Fruit fly (Drosophila melanogaster) whole organism, pupa: Measurements from ENCODE around the gene CG31111.

Source experiments
- CG10348 ChIP-seq: fragments of 200-800 bp; sonication (Bioruptor generic); IDR thresholded peaks from 2 replicates; pipeline ENCODE4 v1.3.6; 2022; ENCODE audit warnings: missing biosample characterization, missing genetic modification characterization
- CG12605 ChIP-seq: fragments of 200-800 bp; sonication (Bioruptor generic); IDR thresholded peaks from 2 replicates; pipeline ENCODE4 v1.3.6; 2022; ENCODE audit warnings: missing biosample characterization, missing genetic modification characterization
- CG13204 ChIP-seq: fragments of 200-800 bp; sonication (Bioruptor generic); optimal IDR thresholded peaks from 2 replicates; lab custom pipeline; 2018; ENCODE audit warnings: missing biosample characterization, mild to moderate bottlenecking, missing genetic modification characterization, moderate library complexity
- CG14655 ChIP-seq: fragments of 200-800 bp; sonication (Bioruptor generic); optimal IDR thresholded peaks from 3 replicates; lab custom pipeline; 2017; ENCODE audit warnings: mild to moderate bottlenecking, missing biosample characterization, missing genetic modification reagents, missing genetic modification characterization
- CG15710 ChIP-seq: fragments of 200-800 bp; sonication (Bioruptor generic); optimal IDR thresholded peaks from 2 replicates; lab custom pipeline; 2018; ENCODE audit warnings: missing biosample characterization, mild to moderate bottlenecking, missing genetic modification characterization, moderate library complexity
- CG17806 ChIP-seq: fragments of 200-800 bp; sonication (Bioruptor generic); optimal IDR thresholded peaks from 2 replicates; lab custom pipeline; 2018; ENCODE audit warnings: missing biosample characterization, mild to moderate bottlenecking, missing genetic modification characterization, moderate library complexity
- CG32121 ChIP-seq: fragments of 200-800 bp; sonication (Bioruptor generic); IDR thresholded peaks from 2 replicates; pipeline ENCODE4 v1.3.6; 2022; ENCODE audit warnings: missing biosample characterization, missing genetic modification characterization
- CG34367 ChIP-seq: fragments of 200-800 bp; sonication (Bioruptor generic); optimal IDR thresholded peaks from 2 replicates; lab custom pipeline; 2018; ENCODE audit warnings: missing biosample characterization, mild to moderate bottlenecking, missing genetic modification characterization
- CG4496 ChIP-seq: fragments of 200-800 bp; sonication (Bioruptor generic); IDR thresholded peaks from 3 replicates; pipeline ENCODE4 v1.3.6; 2022; ENCODE audit warnings: missing biosample characterization, missing genetic modification characterization
- CG8159 ChIP-seq: fragments of 200-800 bp; sonication (Bioruptor generic); optimal IDR thresholded peaks from 3 replicates; lab custom pipeline; 2018; ENCODE audit warnings: missing biosample characterization, mild to moderate bottlenecking, missing genetic modification characterization, moderate library complexity
- CG8301 ChIP-seq: fragments of 200-800 bp; sonication (Bioruptor generic); optimal IDR thresholded peaks from 2 replicates; lab custom pipeline; 2018; ENCODE audit warnings: missing biosample characterization, mild to moderate bottlenecking, missing genetic modification characterization
- CG9948 ChIP-seq: fragments of 200-800 bp; sonication (Bioruptor generic); optimal IDR thresholded peaks from 2 replicates; lab custom pipeline; 2018; ENCODE audit warnings: missing biosample characterization, mild to moderate bottlenecking, missing genetic modification characterization, moderate library complexity
- D1 ChIP-seq: fragments of 200-800 bp; sonication (Bioruptor generic); optimal IDR thresholded peaks from 2 replicates; lab custom pipeline; 2018; ENCODE audit warnings: missing biosample characterization, mild to moderate bottlenecking, missing genetic modification characterization, moderate library complexity
- EcR ChIP-seq: fragments of 200-800 bp; sonication (Bioruptor generic); optimal IDR thresholded peaks from 3 replicates; lab custom pipeline; 2019; ENCODE audit warnings: missing biosample characterization, missing genetic modification characterization, mild to moderate bottlenecking, moderate library complexity, missing genetic modification reagents
- Ets98B ChIP-seq: fragments of 200-800 bp; sonication (Bioruptor generic); IDR thresholded peaks from 2 replicates; pipeline ENCODE4 v1.3.6; 2022; ENCODE audit warnings: missing biosample characterization, missing genetic modification characterization
- Pif1A ChIP-seq: fragments of 200-800 bp; sonication (Bioruptor generic); optimal IDR thresholded peaks from 3 replicates; lab custom pipeline; 2016; ENCODE audit warnings: missing biosample characterization, missing genetic modification characterization
- Pif1B ChIP-seq: fragments of 200-800 bp; sonication (Bioruptor generic); optimal IDR thresholded peaks from 3 replicates; lab custom pipeline; 2016; ENCODE audit warnings: missing biosample characterization, missing genetic modification characterization
- Snoo ChIP-seq: fragments of 200-800 bp; sonication (Bioruptor generic); optimal IDR thresholded peaks from 3 replicates; lab custom pipeline; 2017; ENCODE audit warnings: missing biosample characterization, mild to moderate bottlenecking, missing genetic modification characterization, inconsistent platforms
- fd96Ca ChIP-seq: fragments of 200-800 bp; sonication (Bioruptor generic); IDR thresholded peaks from 3 replicates; pipeline ENCODE4 v1.3.6; 2022; ENCODE audit warnings: missing biosample characterization, missing genetic modification characterization
- gl ChIP-seq: fragments of 200-800 bp; sonication (Bioruptor generic); optimal IDR thresholded peaks from 2 replicates; lab custom pipeline; 2018; ENCODE audit warnings: missing biosample characterization, mild to moderate bottlenecking, missing genetic modification characterization
- rn ChIP-seq: fragments of 200-800 bp; sonication (Bioruptor generic); IDR thresholded peaks from 2 replicates; pipeline ENCODE4 v1.3.6; 2022; ENCODE audit warnings: missing biosample characterization, missing genetic modification characterization

The CG31111 gene

dm6 chr3R:25064907-25065841 is 9.2 kb upstream of the CG31111 start, which contains the start of the genes veli and PQBP1:
TSS of gene veli (minus strand) at chr3R:25065591.
TSS of gene PQBP1 (plus strand) at chr3R:25065791.
- TF ChIP-seq CG9948 (tag; lab: Kevin White, UChicago) = no peak
- TF ChIP-seq CG34367 (tag; lab: Kevin White, UChicago) = no peak
- TF ChIP-seq CG32121 (GFP tag; lab: Robert Waterston, UW) = no peak
- TF ChIP-seq CG12605 (GFP tag; lab: Robert Waterston, UW) = no peak
- no peak for TF ChIP-seq CG4496 (GFP tag; lab: Robert Waterston, UW)
- TF ChIP-seq D1 (tag; lab: Kevin White, UChicago) = no peak
- TF ChIP-seq rn = no peak
- TF ChIP-seq Snoo (tag; lab: Kevin White, UChicago) = no peak
- TF ChIP-seq Pif1B (GFP tag; lab: Kevin White, UChicago) = no peak
- TF ChIP-seq CG8301 (tag; lab: Kevin White, UChicago) = no peak
- TF ChIP-seq Pif1A (GFP tag; lab: Kevin White, UChicago) = no peak
- no peak for TF ChIP-seq EcR
- no peak for TF ChIP-seq CG13204
- TF ChIP-seq gl (tag; lab: Kevin White, UChicago) = no peak
- no peak for TF ChIP-seq CG17806 (tag; lab: Kevin White, UChicago)

dm6 chr3R:25060462-25060861 is 4.5 kb upstream of the CG31111 start:
- no peak for TF ChIP-seq D1 (tag; lab: Kevin White, UChicago)
- no peak for TF ChIP-seq CG32121 (GFP tag; lab: Robert Waterston, UW)
- no peak for TF ChIP-seq Pif1A (GFP tag; lab: Kevin White, UChicago)
- no peak for TF ChIP-seq CG9948 (tag; lab: Kevin White, UChicago)
- TF ChIP-seq fd96Ca (GFP tag; lab: Robert Waterston, UW) = no peak
- TF ChIP-seq CG12605 (GFP tag; lab: Robert Waterston, UW) = no peak

- TF ChIP-seq D1 (tag; lab: Kevin White, UChicago) = no peak
Measured at dm6 chr3R:25056488-25057157, 646 bp upstream of the CG31111 start.

dm6 chr3R:25054451-25055188 is 1.4 kb downstream of the CG31111 start, which contains the start of gene CG31109:
TSS of gene CG31109 (minus strand) at chr3R:25054653.
- TF ChIP-seq Pif1A (GFP tag; lab: Kevin White, UChicago) (no peak), Ets98B (GFP tag; lab: Robert Waterston, UW) (peak; percentile 36; the same call in 1 of the 2 replicates), gl (tag; lab: Kevin White, UChicago) (no peak)

- TF ChIP-seq CG8159 (tag; lab: Kevin White, UChicago) (no peak), Snoo (tag; lab: Kevin White, UChicago) (no peak), CG8301 (tag; lab: Kevin White, UChicago) (peak; percentile 56), Ets98B (GFP tag; lab: Robert Waterston, UW) (peak; percentile 80), EcR (no peak), gl (tag; lab: Kevin White, UChicago) (no peak), CG12605 (GFP tag; lab: Robert Waterston, UW) (no peak), CG32121 (GFP tag; lab: Robert Waterston, UW) (peak; percentile 73), rn (no peak), CG13204 (no peak), CG34367 (tag; lab: Kevin White, UChicago) (no peak), D1 (tag; lab: Kevin White, UChicago) (no peak), CG10348 (GFP tag; lab: Robert Waterston, UW) (no peak), Pif1A (GFP tag; lab: Kevin White, UChicago) (no peak), CG14655 (GFP tag; lab: Kevin White, UChicago) (no peak), CG17806 (tag; lab: Kevin White, UChicago) (no peak), fd96Ca (GFP tag; lab: Robert Waterston, UW) (no peak), CG9948 (tag; lab: Kevin White, UChicago) (no peak), CG4496 (GFP tag; lab: Robert Waterston, UW) (peak; percentile 72; the same call in 2 of the 3 replicates), CG15710 (tag; lab: Kevin White, UChicago) (no peak), Pif1B (GFP tag; lab: Kevin White, UChicago) (peak; percentile 27)
Measured at dm6 chr3R:25051441-25052097, 4.4 kb downstream of the CG31111 start.
